Worm (Caenorhabditis elegans) whole organism, L3 larva: ENCODE measurements around the gene cest-7.

ENCODE experiments used
- ama-1 ChIP-seq: fragments of 150-350 bp; optimal IDR thresholded peaks from 2 replicates; lab custom pipeline; 2018
- daf-12 ChIP-seq: fragments of 150-350 bp; optimal IDR thresholded peaks from 2 replicates; lab custom pipeline; 2014; ENCODE audit warnings: missing biosample characterization, missing genetic modification reagents, missing genetic modification characterization
- elt-2 ChIP-seq: sonication (generic microtip); optimal IDR thresholded peaks from 2 replicates; lab custom pipeline; 2016; ENCODE audit warnings: missing genetic modification reagents, mild to moderate bottlenecking, missing genetic modification characterization, missing compliant biosample characterization
- fkh-10 ChIP-seq: sonication (generic microtip); optimal IDR thresholded peaks from 2 replicates; lab custom pipeline; 2017; ENCODE audit warnings: missing biosample characterization, missing genetic modification reagents, missing genetic modification characterization
- lin-15B ChIP-seq: fragments of 150-350 bp; optimal IDR thresholded peaks from 2 replicates; lab custom pipeline; 2014; ENCODE audit warnings: missing biosample characterization, missing genetic modification characterization
- nfya-1 ChIP-seq: sonication (generic microtip); optimal IDR thresholded peaks from 2 replicates; lab custom pipeline; 2017; ENCODE audit warnings: missing genetic modification characterization, mild to moderate bottlenecking, missing compliant biosample characterization, antibody characterized with exemption, moderate library complexity; ENCODE audit not compliant: insufficient read depth
- nhr-237 ChIP-seq: fragments of 150-350 bp; optimal IDR thresholded peaks from 2 replicates; lab custom pipeline; 2014; ENCODE audit warnings: missing biosample characterization, missing genetic modification characterization
- skn-1 ChIP-seq: fragments of 150-350 bp; optimal IDR thresholded peaks from 2 replicates; lab custom pipeline; 2014; ENCODE audit warnings: missing biosample characterization, missing genetic modification characterization
- snpc-4 ChIP-seq: fragments of 150-350 bp; optimal IDR thresholded peaks from 2 replicates; lab custom pipeline; 2014; ENCODE audit warnings: missing biosample characterization, missing genetic modification characterization
- unc-39 ChIP-seq: sonication (generic microtip); optimal IDR thresholded peaks from 4 replicates; lab custom pipeline; 2017; ENCODE audit warnings: missing biosample characterization, missing genetic modification characterization
- ztf-11 ChIP-seq: fragments of 150-350 bp; optimal IDR thresholded peaks from 2 replicates; lab custom pipeline; 2014; ENCODE audit warnings: missing biosample characterization, missing genetic modification characterization

ce11 chrX:12273870-12274269 lies 44.1 kb downstream of the cest-7 start, which contains the start of gene H19J13.2:
- TF ChIP-seq ztf-11 (tag; lab: Kevin White, UChicago) (no peak), snpc-4 (tag; lab: Kevin White, UChicago) (no peak), nfya-1 (tag; lab: Kevin White, UChicago) (no peak), fkh-10 (no peak), daf-12 (no peak), unc-39 (no peak), ama-1 (no peak), elt-2 (no peak), lin-15B (no peak), skn-1 (tag; lab: Kevin White, UChicago) (no peak), nhr-237 (tag; lab: Kevin White, UChicago) (no peak)
